Worm (Caenorhabditis elegans) whole organism, L1 larva: ENCODE results near the gene R166.2.

Experiments used
- C04F5.9 ChIP-seq: sonication (generic microtip); optimal IDR thresholded peaks from 2 replicates; lab custom pipeline; 2016; ENCODE audit warnings: missing genetic modification characterization, missing compliant biosample characterization
- aly-2 ChIP-seq: fragments of 150-350 bp; optimal IDR thresholded peaks from 2 replicates; lab custom pipeline; 2014; ENCODE audit warnings: missing biosample characterization, missing genetic modification characterization
- ama-1 ChIP-seq: fragments of 150-350 bp; optimal IDR thresholded peaks from 2 replicates; lab custom pipeline; 2014
- dpl-1 ChIP-seq, 3 experiments: fragments of 150-350 bp in 2 of 3; sonication (generic microtip) in 1 of 3; optimal IDR thresholded peaks; 2 replicates each; lab custom pipeline; 2014 to 2017; ENCODE audit warnings: missing biosample characterization in 3 of 3, missing genetic modification characterization in 3 of 3, missing genetic modification reagents in 3 of 3
- dsc-1 ChIP-seq: sonication (generic microtip); optimal IDR thresholded peaks from 2 replicates; lab custom pipeline; 2016; ENCODE audit warnings: mild to moderate bottlenecking, missing genetic modification characterization, missing compliant biosample characterization
- efl-1 ChIP-seq, 4 experiments: fragments of 150-350 bp; optimal IDR thresholded peaks in 3 of 4; peaks in 1 of 4; 1 replicate in 1 of 4; 2 replicates in 3 of 4; lab custom pipeline; 2014; ENCODE audit warnings: missing biosample characterization in 2 of 4, missing genetic modification characterization in 2 of 4, missing genetic modification reagents in 2 of 4
- efl-3 ChIP-seq: fragments of 200-800 bp; sonication (Bioruptor generic); optimal IDR thresholded peaks from 2 replicates; lab custom pipeline; 2018; ENCODE audit warnings: mild to moderate bottlenecking, missing genetic modification characterization, missing compliant biosample characterization
- fkh-8 ChIP-seq: sonication (generic microtip); optimal IDR thresholded peaks from 2 replicates; lab custom pipeline; 2016; ENCODE audit warnings: mild to moderate bottlenecking, missing genetic modification characterization, missing compliant biosample characterization
- fos-1 ChIP-seq: fragments of 150-350 bp; optimal IDR thresholded peaks from 2 replicates; lab custom pipeline; 2014; ENCODE audit warnings: missing biosample characterization, missing genetic modification characterization
- grh-1 ChIP-seq: fragments of 200-800 bp; sonication (Bioruptor generic); IDR thresholded peaks from 2 replicates; pipeline ENCODE4 v1.3.6; 2022; ENCODE audit warnings: missing genetic modification reagents, missing genetic modification characterization, missing compliant biosample characterization
- hlh-17 ChIP-seq: fragments of 200-800 bp; sonication (Bioruptor generic); optimal IDR thresholded peaks from 2 replicates; lab custom pipeline; 2018; ENCODE audit warnings: missing genetic modification characterization, mild to moderate bottlenecking, missing compliant biosample characterization, moderate library complexity, borderline replicate concordance
- hlh-4 ChIP-seq: sonication (generic microtip); optimal IDR thresholded peaks from 2 replicates; lab custom pipeline; 2016; ENCODE audit warnings: mild to moderate bottlenecking, missing genetic modification characterization, missing compliant biosample characterization
- irx-1 ChIP-seq: sonication (generic microtip); optimal IDR thresholded peaks from 2 replicates; lab custom pipeline; 2016; ENCODE audit warnings: missing genetic modification characterization, missing compliant biosample characterization
- isw-1 ChIP-seq: fragments of 200-800 bp; sonication (Bioruptor generic); IDR thresholded peaks from 2 replicates; pipeline ENCODE4 v1.3.6; 2022; ENCODE audit warnings: missing genetic modification characterization, missing compliant biosample characterization
- jun-1 ChIP-seq: fragments of 150-350 bp; optimal IDR thresholded peaks from 2 replicates; lab custom pipeline; 2014; ENCODE audit warnings: missing biosample characterization, missing genetic modification reagents, missing genetic modification characterization
- lin-13 ChIP-seq: fragments of 150-350 bp; optimal IDR thresholded peaks from 2 replicates; lab custom pipeline; 2014; ENCODE audit warnings: missing biosample characterization, missing genetic modification reagents, missing genetic modification characterization
- lin-15B ChIP-seq: fragments of 150-350 bp; sonication (generic microtip); optimal IDR thresholded peaks from 3 replicates; lab custom pipeline; 2014; ENCODE audit warnings: missing biosample characterization, missing genetic modification characterization
- lin-35 ChIP-seq, 2 experiments: fragments of 150-350 bp; optimal IDR thresholded peaks; 2 replicates each; lab custom pipeline; 2014; ENCODE audit warnings: missing biosample characterization in 2 of 2, missing genetic modification characterization in 2 of 2, missing genetic modification reagents in 2 of 2
- lin-39 ChIP-seq: fragments of 150-350 bp; optimal IDR thresholded peaks from 2 replicates; lab custom pipeline; 2014; ENCODE audit warnings: missing biosample characterization, missing genetic modification reagents, missing genetic modification characterization
- mef-2 ChIP-seq: fragments of 150-350 bp; optimal IDR thresholded peaks from 2 replicates; lab custom pipeline; 2014; ENCODE audit warnings: missing biosample characterization, missing genetic modification characterization
- mep-1 ChIP-seq: fragments of 150-350 bp; optimal IDR thresholded peaks from 2 replicates; lab custom pipeline; 2014; ENCODE audit warnings: missing biosample characterization, missing genetic modification characterization
- nhr-11 ChIP-seq: fragments of 150-350 bp; optimal IDR thresholded peaks from 2 replicates; lab custom pipeline; 2014; ENCODE audit warnings: missing biosample characterization, missing genetic modification characterization
- nhr-12 ChIP-seq: sonication (generic microtip); optimal IDR thresholded peaks from 2 replicates; lab custom pipeline; 2017; ENCODE audit warnings: missing biosample characterization, missing genetic modification characterization
- nhr-20 ChIP-seq: sonication (generic microtip); optimal IDR thresholded peaks from 2 replicates; lab custom pipeline; 2016; ENCODE audit warnings: mild to moderate bottlenecking, missing genetic modification characterization, missing compliant biosample characterization
- nhr-47 ChIP-seq: sonication (generic microtip); optimal IDR thresholded peaks from 2 replicates; lab custom pipeline; 2016; ENCODE audit warnings: mild to moderate bottlenecking, missing genetic modification characterization, moderate library complexity, missing compliant biosample characterization
- nhr-71 ChIP-seq: sonication (generic microtip); optimal IDR thresholded peaks from 2 replicates; lab custom pipeline; 2016; ENCODE audit warnings: mild to moderate bottlenecking, missing genetic modification characterization, moderate library complexity, missing compliant biosample characterization
- nhr-76 ChIP-seq: sonication (generic microtip); optimal IDR thresholded peaks from 2 replicates; lab custom pipeline; 2017; ENCODE audit warnings: missing biosample characterization, missing genetic modification characterization
- nhr-84 ChIP-seq: sonication (generic microtip); optimal IDR thresholded peaks from 2 replicates; lab custom pipeline; 2017; ENCODE audit warnings: missing biosample characterization, missing genetic modification characterization
- nhr-85 ChIP-seq: sonication (generic microtip); peaks from one replicate; lab custom pipeline; 2016; ENCODE audit warnings: missing genetic modification characterization, inconsistent platforms, missing compliant biosample characterization
- nhr-90 ChIP-seq: sonication (generic microtip); optimal IDR thresholded peaks from 2 replicates; lab custom pipeline; 2016; ENCODE audit warnings: mild to moderate bottlenecking, missing genetic modification characterization, missing compliant biosample characterization; ENCODE audit not compliant: poor library complexity
- pqm-1 ChIP-seq: sonication (generic microtip); optimal IDR thresholded peaks from 3 replicates; lab custom pipeline; 2017; ENCODE audit warnings: missing biosample characterization, missing genetic modification characterization
- rnt-1 ChIP-seq: sonication (generic microtip); optimal IDR thresholded peaks from 2 replicates; lab custom pipeline; 2016; ENCODE audit warnings: mild to moderate bottlenecking, missing genetic modification characterization, moderate library complexity, missing compliant biosample characterization
- snpc-4 ChIP-seq: fragments of 150-350 bp; optimal IDR thresholded peaks from 2 replicates; lab custom pipeline; 2014; ENCODE audit warnings: missing biosample characterization, missing genetic modification characterization
- snu-23 ChIP-seq: sonication (generic microtip); optimal IDR thresholded peaks from 2 replicates; lab custom pipeline; 2016; ENCODE audit warnings: missing genetic modification characterization, missing compliant biosample characterization
- sox-4 ChIP-seq: sonication (generic microtip); optimal IDR thresholded peaks from 2 replicates; lab custom pipeline; 2016; ENCODE audit warnings: missing genetic modification characterization, missing compliant biosample characterization
- sptf-1 ChIP-seq: fragments of 150-350 bp; optimal IDR thresholded peaks from 2 replicates; lab custom pipeline; 2014; ENCODE audit warnings: missing biosample characterization, missing genetic modification characterization
- sup-37 ChIP-seq: fragments of 200-800 bp; sonication (Bioruptor generic); optimal IDR thresholded peaks from 2 replicates; lab custom pipeline; 2018; ENCODE audit warnings: mild to moderate bottlenecking, missing genetic modification characterization, missing compliant biosample characterization
- swsn-7 ChIP-seq: sonication (generic microtip); optimal IDR thresholded peaks from 2 replicates; lab custom pipeline; 2016; ENCODE audit warnings: missing genetic modification characterization, missing compliant biosample characterization
- unc-130 ChIP-seq: fragments of 150-350 bp; optimal IDR thresholded peaks from 2 replicates; lab custom pipeline; 2017; ENCODE audit warnings: missing biosample characterization, missing genetic modification characterization, inconsistent platforms
- unc-62 ChIP-seq: fragments of 150-350 bp; optimal IDR thresholded peaks from 2 replicates; lab custom pipeline; 2014; ENCODE audit warnings: missing biosample characterization, missing genetic modification reagents, missing genetic modification characterization
- unc-86 ChIP-seq: sonication (generic microtip); optimal IDR thresholded peaks from 2 replicates; lab custom pipeline; 2016; ENCODE audit warnings: missing genetic modification characterization, missing compliant biosample characterization
- vab-15 ChIP-seq: sonication (generic microtip); optimal IDR thresholded peaks from 2 replicates; lab custom pipeline; 2017; ENCODE audit warnings: missing genotype, mild to moderate bottlenecking, missing genetic modification characterization, missing compliant biosample characterization
- xbp-1 ChIP-seq: sonication (generic microtip); optimal IDR thresholded peaks from 2 replicates; lab custom pipeline; 2016; ENCODE audit warnings: missing genetic modification characterization, missing compliant biosample characterization
- zag-1 ChIP-seq: fragments of 150-350 bp; optimal IDR thresholded peaks from 2 replicates; lab custom pipeline; 2014; ENCODE audit warnings: missing biosample characterization, missing genetic modification characterization
- ztf-11 ChIP-seq, 2 experiments: sonication (generic microtip); optimal IDR thresholded peaks; 2 replicates each; lab custom pipeline; 2016 to 2017; ENCODE audit warnings: missing genetic modification characterization in 2 of 2, missing biosample characterization in 1 of 2, missing compliant biosample characterization in 1 of 2

Gene R166.2

DNA sequence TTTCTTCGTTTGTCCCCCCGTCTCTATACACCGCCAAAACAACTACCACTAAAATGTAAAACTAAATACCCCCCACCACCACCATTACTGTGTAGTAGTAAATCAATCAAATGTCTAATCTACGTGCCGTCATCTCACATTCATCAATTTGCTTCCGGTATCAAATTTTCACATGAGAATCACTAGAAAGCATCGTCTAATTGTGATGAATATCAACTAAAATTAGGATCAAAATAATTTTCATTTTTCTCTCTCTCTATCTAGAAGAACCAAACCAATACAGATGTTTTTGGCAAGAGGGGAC lies 9.3 kb upstream of the R166.2 start (continued):
- TF ChIP-seq jun-1 (tag; lab: Kevin White, UChicago) = no peak

DNA sequence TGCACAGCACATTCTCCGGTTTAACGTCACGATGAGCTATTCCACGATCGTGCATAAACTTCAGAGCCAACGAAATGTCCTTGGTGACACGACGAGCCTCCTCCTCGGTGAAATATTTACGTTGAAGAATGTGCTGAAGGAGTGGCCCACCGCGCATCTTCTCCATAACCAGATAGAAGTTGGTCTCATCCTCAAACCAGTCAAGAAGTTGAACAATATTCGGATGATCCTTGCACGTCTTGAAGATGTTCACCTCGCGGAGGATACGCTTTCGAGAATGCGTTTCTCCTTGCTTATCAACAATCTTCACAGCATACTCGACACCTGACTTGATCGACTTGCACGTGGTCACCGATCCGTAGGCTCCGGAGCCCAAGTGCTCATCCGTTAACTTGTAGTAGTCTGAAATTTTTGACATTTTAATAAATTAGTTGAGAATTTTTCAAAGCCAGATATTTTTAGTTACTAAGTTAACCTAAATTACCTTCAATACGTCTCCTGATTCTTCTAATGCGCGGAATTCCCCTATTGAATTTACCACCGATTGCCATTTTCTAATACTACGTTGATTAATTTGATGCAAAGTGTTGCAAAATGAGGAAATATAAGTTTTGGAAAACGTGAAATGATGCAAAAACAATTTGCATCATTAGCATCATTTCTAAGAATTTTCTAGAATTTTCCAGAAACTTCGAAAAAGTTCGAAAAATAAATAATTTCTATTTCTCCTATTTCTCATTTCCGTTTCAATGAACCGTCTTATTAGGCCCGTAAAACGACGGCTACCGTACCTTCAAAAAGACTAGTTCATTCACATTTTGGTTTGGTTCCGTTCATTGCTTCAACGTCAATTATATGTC lies 8.7 kb upstream of the R166.2 start:
- no peak for TF ChIP-seq unc-62 (GFP tag; lab: Kevin White, UChicago)
- TF ChIP-seq zag-1 (tag; lab: Kevin White, UChicago) = no peak
- no peak for TF ChIP-seq efl-1 (optimal IDR thresholded peaks at IDR 0.05; lab: Kevin White, UChicago)
- peak in 1 of 2 experiments; percentile 70 for TF ChIP-seq efl-1 (GFP tag; optimal IDR thresholded peaks at IDR 0.05 in 1 of 2; lab: Kevin White, UChicago)
- peak; percentile 9 for TF ChIP-seq ama-1
- TF ChIP-seq ztf-11 (tag; optimal IDR thresholded peaks at IDR 0.05; lab: Kevin White, UChicago) = no peak
- no peak for TF ChIP-seq nhr-76
- no peak for TF ChIP-seq dpl-1 (GFP tag; optimal IDR thresholded peaks at IDR 0.05; lab: Kevin White, UChicago)
- TF ChIP-seq rnt-1 = no peak
- no peak for TF ChIP-seq xbp-1 (tag; lab: Kevin White, UChicago)
- no peak for TF ChIP-seq fos-1 (tag; lab: Kevin White, UChicago)
- TF ChIP-seq nhr-47 (tag; lab: Kevin White, UChicago) = peak; percentile 13
- no peak for TF ChIP-seq sptf-1 (tag; lab: Kevin White, UChicago)
- TF ChIP-seq jun-1 (tag; lab: Kevin White, UChicago) = no peak
- peak; percentile 9 for TF ChIP-seq snu-23 (GFP tag; lab: Kevin White, UChicago)
- peak; percentile 36 for TF ChIP-seq fkh-8 (tag; lab: Kevin White, UChicago)
- TF ChIP-seq nhr-84 (tag; lab: Kevin White, UChicago) = no peak
- no peak for TF ChIP-seq unc-130
- TF ChIP-seq nhr-71 (tag; lab: Kevin White, UChicago) = no peak
- TF ChIP-seq nhr-12 = no peak
- no peak for TF ChIP-seq swsn-7 (tag; lab: Kevin White, UChicago)
- TF ChIP-seq efl-3 (GFP tag; lab: Kevin White, UChicago) = no peak
- TF ChIP-seq lin-39 = no peak
- peak; percentile 0 for TF ChIP-seq dsc-1 (tag; lab: Kevin White, UChicago)

- TF ChIP-seq xbp-1 (tag; lab: Kevin White, UChicago) (no peak), sptf-1 (tag; lab: Kevin White, UChicago) (no peak), efl-1 (optimal IDR thresholded peaks at IDR 0.05; lab: Kevin White, UChicago) (no peak), efl-1 (GFP tag; optimal IDR thresholded peaks at IDR 0.05 in 1 of 2; lab: Kevin White, UChicago) (peak in 1 of 2 experiments; percentile 87), ama-1 (peak; percentile 60), nhr-11 (tag; lab: Kevin White, UChicago) (no peak), sox-4 (no peak), isw-1 (no peak), snpc-4 (tag; lab: Kevin White, UChicago) (no peak), sup-37 (GFP tag; lab: Kevin White, UChicago) (no peak), hlh-17 (GFP tag; lab: Kevin White, UChicago) (no peak), nhr-84 (tag; lab: Kevin White, UChicago) (no peak), lin-13 (GFP tag; lab: Kevin White, UChicago) (no peak), nhr-85 (tag; lab: Kevin White, UChicago) (no peak), snu-23 (GFP tag; lab: Kevin White, UChicago) (no peak), pqm-1 (no peak), mep-1 (tag; lab: Kevin White, UChicago) (no peak), lin-35 (GFP tag; optimal IDR thresholded peaks at IDR 0.05; lab: Kevin White, UChicago) (peak in 1 of 2 experiments; percentile 23), rnt-1 (peak; percentile 21), nhr-20 (tag; lab: Kevin White, UChicago) (no peak), hlh-4 (tag; lab: Kevin White, UChicago) (no peak), C04F5.9 (tag; lab: Kevin White, UChicago) (no peak), unc-86 (tag; lab: Kevin White, UChicago) (no peak), vab-15 (tag; lab: Kevin White, UChicago) (no peak), nhr-90 (peak; percentile 4), mef-2 (no peak), irx-1 (tag; lab: Kevin White, UChicago) (peak; percentile 9), nhr-76 (no peak), lin-15B (no peak), aly-2 (tag; lab: Kevin White, UChicago) (peak; percentile 7), grh-1 (GFP tag; lab: Robert Waterston, UW) (no peak)
These were observed 7.7 kb upstream of the R166.2 start for ce11 chrII:10545213-10545612.
